Fruit fly (Drosophila melanogaster): Measurements from ENCODE around the gene ATPsynepsilonL.

- TF ChIP-seq psq (GFP tag; optimal IDR thresholded peaks at IDR 0.05) (no peak), dsf (GFP tag; optimal IDR thresholded peaks at IDR 0.05; ENCODE audit: borderline replicate concordance) (no peak), Mio (GFP tag; optimal IDR thresholded peaks at IDR 0.05) (no peak), h (GFP tag; optimal IDR thresholded peaks at IDR 0.05) (no peak), Jra (GFP tag; optimal IDR thresholded peaks at IDR 0.05) (no peak)
Observed at dm6 chr3R:10095052-10095451, 26.5 kb upstream of the ATPsynepsilonL start.
